Fruit fly (Drosophila melanogaster) whole organism, embryonic: ENCODE results near the gene CG7264.

ENCODE experiments used
- Blimp-1 ChIP-seq: fragments of 200-800 bp; sonication (Bioruptor generic); optimal IDR thresholded peaks from 3 replicates; lab custom pipeline; 2018; ENCODE audit warnings: missing biosample characterization, missing genetic modification characterization, mild to moderate bottlenecking, moderate library complexity, missing genetic modification reagents
- CG10366 ChIP-seq: fragments of 200-800 bp; sonication (Bioruptor generic); IDR thresholded peaks from 2 replicates; pipeline ENCODE4 v1.3.6; 2022; ENCODE audit warnings: missing biosample characterization, missing genetic modification characterization
- CG10462 ChIP-seq: fragments of 200-800 bp; sonication (Bioruptor generic); optimal IDR thresholded peaks from 2 replicates; lab custom pipeline; 2016; ENCODE audit warnings: missing biosample characterization, missing genetic modification characterization
- CG10565 ChIP-seq: fragments of 200-800 bp; sonication (Bioruptor generic); optimal IDR thresholded peaks from 3 replicates; lab custom pipeline; 2016; ENCODE audit warnings: missing biosample characterization, mild to moderate bottlenecking, missing genetic modification characterization
- CG12299 ChIP-seq: fragments of 200-800 bp; sonication (Bioruptor generic); optimal IDR thresholded peaks from 2 replicates; lab custom pipeline; 2018; ENCODE audit warnings: missing biosample characterization, mild to moderate bottlenecking, missing genetic modification characterization
- CG12659 ChIP-seq: fragments of 200-800 bp; sonication (Bioruptor generic); optimal IDR thresholded peaks from 3 replicates; lab custom pipeline; 2017; ENCODE audit warnings: mild to moderate bottlenecking, missing biosample characterization, missing genetic modification reagents, missing genetic modification characterization
- CG12769 ChIP-seq: fragments of 200-800 bp; sonication (Bioruptor generic); optimal IDR thresholded peaks from 2 replicates; lab custom pipeline; 2019; ENCODE audit warnings: missing biosample characterization, mild to moderate bottlenecking, missing genetic modification characterization, moderate library complexity
- CG13775 ChIP-seq: fragments of 200-800 bp; sonication (Bioruptor generic); optimal IDR thresholded peaks from 3 replicates; lab custom pipeline; 2017; ENCODE audit warnings: missing biosample characterization, mild to moderate bottlenecking, missing genetic modification characterization
- CG14441 ChIP-seq: fragments of 200-800 bp; sonication (Bioruptor generic); IDR thresholded peaks from 2 replicates; pipeline ENCODE4 v1.3.6; 2022; ENCODE audit warnings: missing biosample characterization, missing genetic modification characterization
- CG17612 ChIP-seq: fragments of 200-800 bp; sonication (Bioruptor generic); IDR thresholded peaks from 2 replicates; pipeline ENCODE4 v1.3.6; 2022; ENCODE audit warnings: missing biosample characterization, missing genetic modification characterization
- CG2712 ChIP-seq: fragments of 200-800 bp; optimal IDR thresholded peaks from 3 replicates; lab custom pipeline; 2019; ENCODE audit warnings: missing biosample characterization, mild to moderate bottlenecking, missing genetic modification characterization, moderate library complexity
- CG32767 ChIP-seq: fragments of 200-800 bp; sonication (Bioruptor generic); IDR thresholded peaks from 2 replicates; pipeline ENCODE4 v1.3.6; 2022; ENCODE audit warnings: missing biosample characterization, missing genetic modification characterization
- CG34422 ChIP-seq: fragments of 200-800 bp; sonication (Bioruptor generic); IDR thresholded peaks from 3 replicates; pipeline ENCODE4 v1.3.6; 2022; ENCODE audit warnings: missing biosample characterization, missing genetic modification characterization
- CG4282 ChIP-seq: fragments of 200-800 bp; sonication (Bioruptor generic); optimal IDR thresholded peaks from 2 replicates; lab custom pipeline; 2016; ENCODE audit warnings: missing biosample characterization, missing genetic modification characterization
- CG4328 ChIP-seq: fragments of 200-800 bp; sonication (Bioruptor generic); optimal IDR thresholded peaks from 3 replicates; lab custom pipeline; 2017; ENCODE audit warnings: missing biosample characterization, missing genetic modification reagents, missing genetic modification characterization
- CG43689 ChIP-seq: fragments of 200-800 bp; sonication (Bioruptor generic); IDR thresholded peaks from 2 replicates; pipeline ENCODE4 v1.3.6; 2022; ENCODE audit warnings: missing biosample characterization, missing genetic modification characterization
- CG4854 ChIP-seq: fragments of 200-800 bp; sonication (Bioruptor generic); optimal IDR thresholded peaks from 2 replicates; lab custom pipeline; 2016; ENCODE audit warnings: missing biosample characterization, missing genetic modification characterization, inconsistent platforms
- Camta ChIP-seq: fragments of 200-800 bp; sonication (Bioruptor generic); optimal IDR thresholded peaks from 2 replicates; lab custom pipeline; 2016; ENCODE audit warnings: missing biosample characterization, missing genetic modification characterization
- D19B ChIP-seq: fragments of 200-800 bp; sonication (Bioruptor generic); optimal IDR thresholded peaks from 2 replicates; lab custom pipeline; 2017; ENCODE audit warnings: missing biosample characterization, mild to moderate bottlenecking, missing genetic modification characterization
- Drgx ChIP-seq: fragments of 200-800 bp; sonication (Bioruptor generic); IDR thresholded peaks from 2 replicates; pipeline ENCODE4 v1.3.6; 2022; ENCODE audit warnings: missing biosample characterization, missing genetic modification characterization
- E2f2 ChIP-seq: fragments of 200-800 bp; sonication (Bioruptor generic); IDR thresholded peaks from 2 replicates; pipeline ENCODE4 v1.3.6; 2022; ENCODE audit warnings: missing biosample characterization, missing genetic modification characterization
- Fer3 ChIP-seq: fragments of 200-800 bp; sonication (Bioruptor generic); optimal IDR thresholded peaks from 2 replicates; lab custom pipeline; 2018; ENCODE audit warnings: missing biosample characterization, mild to moderate bottlenecking, missing genetic modification characterization, moderate library complexity
- GATAe ChIP-seq: fragments of 200-800 bp; sonication (Bioruptor generic); conservative IDR thresholded peaks from 2 replicates; pipeline ENCODE4 v1.3.6; 2022; ENCODE audit warnings: missing biosample characterization, missing genetic modification characterization
- HLH4C ChIP-seq: fragments of 200-800 bp; sonication (Bioruptor generic); IDR thresholded peaks from 3 replicates; pipeline ENCODE4 v1.3.6; 2022; ENCODE audit warnings: missing biosample characterization, missing genetic modification characterization; ENCODE audit not compliant: partially characterized antibody
- Mad ChIP-seq: fragments of 200-800 bp; sonication (Bioruptor generic); optimal IDR thresholded peaks from 2 replicates; lab custom pipeline; 2016; ENCODE audit warnings: missing biosample characterization, missing genetic modification characterization
- Meics ChIP-seq: fragments of 200-800 bp; sonication (Bioruptor generic); optimal IDR thresholded peaks from 2 replicates; lab custom pipeline; 2017; ENCODE audit warnings: missing biosample characterization, mild to moderate bottlenecking, missing genetic modification characterization
- NC2α ChIP-seq: fragments of 200-800 bp; sonication (Bioruptor generic); optimal IDR thresholded peaks from 2 replicates; lab custom pipeline; 2016; ENCODE audit warnings: missing biosample characterization, missing genetic modification characterization
- NfI ChIP-seq: fragments of 200-800 bp; sonication (Bioruptor generic); optimal IDR thresholded peaks from 3 replicates; lab custom pipeline; 2018; ENCODE audit warnings: missing biosample characterization, mild to moderate bottlenecking, missing genetic modification characterization, moderate library complexity
- Taf1 ChIP-seq: fragments of 200-800 bp; sonication (Bioruptor generic); IDR thresholded peaks from 2 replicates; pipeline ENCODE4 v1.3.6; 2022; ENCODE audit warnings: missing biosample characterization, missing genetic modification characterization
- aop ChIP-seq: fragments of 200-800 bp; sonication (Bioruptor generic); IDR thresholded peaks from 2 replicates; pipeline ENCODE4 v1.3.6; 2022; ENCODE audit warnings: missing biosample characterization, missing genetic modification characterization
- cato ChIP-seq: fragments of 200-800 bp; sonication (Bioruptor generic); optimal IDR thresholded peaks from 2 replicates; lab custom pipeline; 2016; ENCODE audit warnings: missing biosample characterization, missing genetic modification characterization, borderline replicate concordance
- crc ChIP-seq: fragments of 200-800 bp; sonication (Bioruptor generic); optimal IDR thresholded peaks from 2 replicates; lab custom pipeline; 2016; ENCODE audit warnings: missing biosample characterization, missing genetic modification characterization
- disco-r ChIP-seq: fragments of 200-800 bp; sonication (Bioruptor generic); optimal IDR thresholded peaks from 2 replicates; lab custom pipeline; 2016; ENCODE audit warnings: missing biosample characterization, missing genetic modification characterization
- dpn ChIP-seq, 2 experiments: fragments of 200-800 bp; sonication (Bioruptor generic); optimal IDR thresholded peaks; 3 replicates each; lab custom pipeline; 2016; ENCODE audit warnings: missing biosample characterization in 2 of 2, missing genetic modification characterization in 2 of 2
- esg ChIP-seq: fragments of 200-800 bp; sonication (Bioruptor generic); conservative IDR thresholded peaks from 2 replicates; pipeline ENCODE4 v1.3.6; 2022; ENCODE audit warnings: missing biosample characterization, missing genetic modification characterization
- ewg ChIP-seq: fragments of 200-800 bp; sonication (Bioruptor generic); optimal IDR thresholded peaks from 3 replicates; lab custom pipeline; 2017; ENCODE audit warnings: mild to moderate bottlenecking, missing biosample characterization, missing genetic modification reagents, missing genetic modification characterization
- hkb ChIP-seq, 2 experiments: fragments of 200-800 bp in 1 of 2; fragments of >200 bp in 1 of 2; sonication (Bioruptor generic) in 1 of 2; IDR thresholded peaks in 1 of 2; optimal IDR thresholded peaks in 1 of 2; 2 replicates each; pipeline versions ENCODE4 v1.3.6 to Lab custom; 2017 to 2022; ENCODE audit warnings: missing biosample characterization in 1 of 2, missing genetic modification characterization in 1 of 2
- hth ChIP-seq: fragments of >200 bp; optimal IDR thresholded peaks from 2 replicates; lab custom pipeline; 2017; ENCODE audit warnings: inconsistent platforms
- kah ChIP-seq: fragments of 200-800 bp; sonication (Bioruptor generic); optimal IDR thresholded peaks from 2 replicates; lab custom pipeline; 2018; ENCODE audit warnings: missing biosample characterization, mild to moderate bottlenecking, missing genetic modification characterization
- klu ChIP-seq: fragments of 200-800 bp; sonication (Bioruptor generic); IDR thresholded peaks from 2 replicates; pipeline ENCODE4 v1.3.6; 2022; ENCODE audit warnings: missing biosample characterization, missing genetic modification characterization
- kni ChIP-seq: fragments of 200-800 bp; sonication (Bioruptor generic); optimal IDR thresholded peaks from 3 replicates; lab custom pipeline; 2017; ENCODE audit warnings: mild to moderate bottlenecking, missing biosample characterization, missing genetic modification reagents, missing genetic modification characterization
- lbe ChIP-seq: fragments of 200-800 bp; sonication (Bioruptor generic); optimal IDR thresholded peaks from 2 replicates; lab custom pipeline; 2016; ENCODE audit warnings: missing biosample characterization, mild to moderate bottlenecking, missing genetic modification characterization
- nom ChIP-seq: fragments of 200-800 bp; sonication (Bioruptor generic); optimal IDR thresholded peaks from 2 replicates; lab custom pipeline; 2017; ENCODE audit warnings: missing biosample characterization, missing genetic modification characterization, mild to moderate bottlenecking, moderate library complexity, missing genetic modification reagents
- ranshi ChIP-seq: fragments of 200-800 bp; sonication (Bioruptor generic); IDR thresholded peaks from 2 replicates; pipeline ENCODE4 v1.3.6; 2022; ENCODE audit warnings: missing biosample characterization, missing genetic modification characterization
- scrt ChIP-seq: fragments of 200-800 bp; sonication (Bioruptor generic); optimal IDR thresholded peaks from 2 replicates; lab custom pipeline; 2018; ENCODE audit warnings: missing biosample characterization, mild to moderate bottlenecking, missing genetic modification characterization, moderate library complexity
- so ChIP-seq: fragments of 200-800 bp; sonication (Bioruptor generic); IDR thresholded peaks from 3 replicates; pipeline ENCODE4 v1.3.6; 2022; ENCODE audit warnings: missing biosample characterization, missing genetic modification characterization
- tio ChIP-seq: fragments of 200-800 bp; sonication (Bioruptor generic); optimal IDR thresholded peaks from 2 replicates; lab custom pipeline; 2017; ENCODE audit warnings: missing biosample characterization, missing genetic modification characterization, inconsistent platforms
- wor ChIP-seq: fragments of 200-800 bp; sonication (Bioruptor generic); IDR thresholded peaks from 2 replicates; pipeline ENCODE4 v1.3.6; 2022; ENCODE audit warnings: missing biosample characterization, missing genetic modification characterization

The CG7264 gene

dm6 chr3L:11822446-11823334, 6.1 kb upstream of the CG7264 start, which contains the start of gene RpL10Ab (continued):
- TF ChIP-seq CG2712 (tag; lab: Kevin White, UChicago) (peak; percentile 67), CG12659 (GFP tag; lab: Kevin White, UChicago) (peak; percentile 47), CG10565 (no peak), GATAe (GFP tag; lab: Robert Waterston, UW) (no peak), lbe (GFP tag; lab: Kevin White, UChicago) (peak; percentile 45), dpn (GFP tag; optimal IDR thresholded peaks at IDR 0.05; lab: Kevin White, UChicago) (peak; percentile 19 to 43), ranshi (peak; percentile 74; the same call in 1 of the 2 replicates), CG4328 (GFP tag; lab: Kevin White, UChicago) (peak; percentile 63), D19B (GFP tag; lab: Kevin White, UChicago) (peak; percentile 49), Taf1 (GFP tag; lab: Robert Waterston, UW) (0 out of 2 replicates have a peak, but pooled peaks have one; percentile 6), aop (GFP tag; lab: Robert Waterston, UW) (no peak), E2f2 (GFP tag; lab: Robert Waterston, UW) (0 out of 2 replicates have a peak, but pooled peaks have one; percentile 37), kah (GFP tag; lab: Kevin White, UChicago) (peak; percentile 13), Blimp-1 (GFP tag; lab: Kevin White, UChicago) (peak; percentile 65), Drgx (GFP tag; lab: Robert Waterston, UW) (peak; percentile 21; the same call in 1 of the 2 replicates), CG4282 (GFP tag; lab: Kevin White, UChicago) (peak; percentile 5), kni (GFP tag; lab: Kevin White, UChicago) (peak; percentile 28), NC2α (GFP tag; lab: Kevin White, UChicago) (no peak), scrt (GFP tag; lab: Kevin White, UChicago) (peak; percentile 54), CG43689 (peak; percentile 23; the same call in 1 of the 2 replicates), CG13775 (GFP tag; lab: Kevin White, UChicago) (peak; percentile 79), CG10366 (GFP tag; lab: Robert Waterston, UW) (peak; percentile 56), klu (GFP tag; lab: Robert Waterston, UW) (peak; percentile 61; the same call in 1 of the 2 replicates), hkb (optimal IDR thresholded peaks at IDR 0.05; lab: Kevin White, UChicago) (no peak), hkb (GFP tag; IDR thresholded peaks at IDR 0.05; lab: Robert Waterston, UW) (no peak), wor (0 out of 2 replicates have a peak, but pooled peaks have one; percentile 23), CG14441 (GFP tag; lab: Robert Waterston, UW) (peak; percentile 59), HLH4C (GFP tag; lab: Robert Waterston, UW) (peak; percentile 75), NfI (GFP tag; lab: Kevin White, UChicago) (peak; percentile 79), CG10462 (GFP tag; lab: Kevin White, UChicago) (no peak), disco-r (GFP tag; lab: Kevin White, UChicago) (no peak), Camta (GFP tag; lab: Kevin White, UChicago) (peak; percentile 22), so (GFP tag; lab: Robert Waterston, UW) (peak; percentile 8; the same call in 1 of the 3 replicates), Fer3 (peak; percentile 70), tio (peak; percentile 64), CG32767 (GFP tag; lab: Robert Waterston, UW) (no peak; the same call in 1 of the 2 replicates), CG17612 (GFP tag; lab: Robert Waterston, UW) (no peak), nom (GFP tag; lab: Kevin White, UChicago) (peak; percentile 40), hth (lab: Kevin White, UChicago) (no peak), CG34422 (GFP tag; lab: Robert Waterston, UW) (peak; percentile 69; the same call in 2 of the 3 replicates), CG12769 (tag; lab: Kevin White, UChicago) (no peak), CG4854 (GFP tag; lab: Kevin White, UChicago) (peak; percentile 46), crc (GFP tag; lab: Kevin White, UChicago) (no peak), Meics (peak; percentile 67), esg (GFP tag; lab: Robert Waterston, UW) (peak; percentile 62), Mad (GFP tag; lab: Kevin White, UChicago) (peak; percentile 7), cato (GFP tag; lab: Kevin White, UChicago) (peak; percentile 15), CG12299 (peak; percentile 2), ewg (GFP tag; lab: Kevin White, UChicago) (peak; percentile 3)
